Worm (Caenorhabditis elegans) whole organism, mixed stage, embryonic: ENCODE measurements around the gene clec-144.

Source experiments
- M03D4.4 ChIP-seq: sonication (generic microtip); optimal IDR thresholded peaks from 2 replicates; lab custom pipeline; 2017; ENCODE audit warnings: mild to moderate bottlenecking, missing genetic modification characterization, missing compliant biosample characterization
- bed-3 ChIP-seq: fragments of 200-800 bp; sonication (Bioruptor generic); optimal IDR thresholded peaks from 3 replicates; lab custom pipeline; 2018; ENCODE audit warnings: mild to moderate bottlenecking, missing genetic modification characterization, moderate library complexity, missing compliant biosample characterization
- blmp-1 ChIP-seq: fragments of 150-350 bp; optimal IDR thresholded peaks from 2 replicates; lab custom pipeline; 2014; ENCODE audit warnings: missing biosample characterization, missing genetic modification characterization
- ceh-39 ChIP-seq: fragments of 150-350 bp; optimal IDR thresholded peaks from 2 replicates; lab custom pipeline; 2014; ENCODE audit warnings: missing biosample characterization, missing genetic modification characterization
- ceh-43 ChIP-seq: fragments of 200-800 bp; sonication (Bioruptor generic); optimal IDR thresholded peaks from 2 replicates; lab custom pipeline; 2018; ENCODE audit warnings: mild to moderate bottlenecking, missing genetic modification characterization, moderate library complexity, missing compliant biosample characterization
- ceh-83 ChIP-seq: fragments of 200-800 bp; sonication (Bioruptor generic); optimal IDR thresholded peaks from 2 replicates; lab custom pipeline; 2018; ENCODE audit warnings: mild to moderate bottlenecking, missing genetic modification characterization, missing compliant biosample characterization
- ces-1 ChIP-seq: fragments of 150-350 bp; optimal IDR thresholded peaks from 2 replicates; lab custom pipeline; 2014; ENCODE audit warnings: missing biosample characterization, missing genetic modification reagents, missing genetic modification characterization
- drap-1 ChIP-seq: fragments of 200-800 bp; sonication (Bioruptor generic); optimal IDR thresholded peaks from 3 replicates; lab custom pipeline; 2018; ENCODE audit warnings: mild to moderate bottlenecking, missing genetic modification characterization, missing compliant biosample characterization
- elt-1 ChIP-seq: sonication (generic microtip); optimal IDR thresholded peaks from 2 replicates; lab custom pipeline; 2017; ENCODE audit warnings: missing genetic modification characterization, mild to moderate bottlenecking, missing compliant biosample characterization, antibody characterized with exemption, moderate library complexity, borderline replicate concordance; ENCODE audit not compliant: insufficient read depth
- flh-1 ChIP-seq: fragments of 200-800 bp; sonication (Bioruptor generic); optimal IDR thresholded peaks from 2 replicates; lab custom pipeline; 2018; ENCODE audit warnings: mild to moderate bottlenecking, missing genetic modification characterization, moderate library complexity, missing compliant biosample characterization
- ham-2 ChIP-seq: fragments of 200-800 bp; sonication (Bioruptor generic); optimal IDR thresholded peaks from 2 replicates; lab custom pipeline; 2018; ENCODE audit warnings: mild to moderate bottlenecking, missing genetic modification characterization, missing compliant biosample characterization
- hlh-1 ChIP-seq: fragments of 150-350 bp; optimal IDR thresholded peaks from 2 replicates; lab custom pipeline; 2014; ENCODE audit warnings: missing biosample characterization, missing genetic modification reagents, missing genetic modification characterization
- lin-13 ChIP-seq: fragments of 150-350 bp; optimal IDR thresholded peaks from 2 replicates; lab custom pipeline; 2014; ENCODE audit warnings: missing biosample characterization, missing genetic modification characterization
- lin-32 ChIP-seq: fragments of 200-800 bp; sonication (Bioruptor generic); optimal IDR thresholded peaks from 2 replicates; lab custom pipeline; 2018; ENCODE audit warnings: mild to moderate bottlenecking, missing genetic modification characterization, missing compliant biosample characterization
- lsy-2 ChIP-seq: fragments of 150-350 bp; optimal IDR thresholded peaks from 2 replicates; lab custom pipeline; 2014; ENCODE audit warnings: missing biosample characterization, missing genetic modification characterization
- mab-5 ChIP-seq: fragments of 150-350 bp; optimal IDR thresholded peaks from 2 replicates; lab custom pipeline; 2014; ENCODE audit warnings: missing biosample characterization, missing genetic modification characterization
- mep-1 ChIP-seq: fragments of 150-350 bp; optimal IDR thresholded peaks from 2 replicates; lab custom pipeline; 2017; ENCODE audit warnings: missing biosample characterization, missing genetic modification reagents, missing genetic modification characterization, inconsistent platforms
- mls-2 ChIP-seq: sonication (generic microtip); optimal IDR thresholded peaks from 2 replicates; lab custom pipeline; 2016; ENCODE audit warnings: mild to moderate bottlenecking, missing genetic modification characterization, moderate library complexity, missing compliant biosample characterization
- nhr-12 ChIP-seq: fragments of 150-350 bp; optimal IDR thresholded peaks from 2 replicates; lab custom pipeline; 2014; ENCODE audit warnings: missing biosample characterization, missing genetic modification characterization
- nhr-237 ChIP-seq: fragments of 150-350 bp; optimal IDR thresholded peaks from 2 replicates; lab custom pipeline; 2014; ENCODE audit warnings: missing biosample characterization, missing genetic modification characterization
- nhr-28 ChIP-seq: fragments of 150-350 bp; optimal IDR thresholded peaks from 2 replicates; lab custom pipeline; 2014; ENCODE audit warnings: missing biosample characterization, missing genetic modification characterization
- nhr-76 ChIP-seq: sonication (generic microtip); optimal IDR thresholded peaks from 2 replicates; lab custom pipeline; 2017; ENCODE audit warnings: missing biosample characterization, missing genetic modification characterization
- pha-4 ChIP-seq: fragments of 150-350 bp; optimal IDR thresholded peaks from 2 replicates; lab custom pipeline; 2018; ENCODE audit warnings: missing biosample characterization, missing genetic modification reagents, missing genetic modification characterization
- sem-2 ChIP-seq: fragments of 200-800 bp; sonication (Bioruptor generic); optimal IDR thresholded peaks from 2 replicates; lab custom pipeline; 2018; ENCODE audit warnings: mild to moderate bottlenecking, missing genetic modification characterization, missing compliant biosample characterization
- sptf-1 ChIP-seq: sonication (generic microtip); optimal IDR thresholded peaks from 2 replicates; lab custom pipeline; 2017; ENCODE audit warnings: mild to moderate bottlenecking, missing genetic modification characterization, moderate library complexity, missing compliant biosample characterization
- tbx-8 ChIP-seq: fragments of 200-800 bp; sonication (Bioruptor generic); optimal IDR thresholded peaks from 2 replicates; lab custom pipeline; 2018; ENCODE audit warnings: mild to moderate bottlenecking, missing genetic modification characterization, moderate library complexity, missing compliant biosample characterization
- unc-120 ChIP-seq: sonication (generic microtip); optimal IDR thresholded peaks from 2 replicates; lab custom pipeline; 2017; ENCODE audit warnings: missing genetic modification characterization, missing compliant biosample characterization; ENCODE audit not compliant: poor library complexity, severe bottlenecking
- unc-62 ChIP-seq: fragments of 150-350 bp; optimal IDR thresholded peaks from 2 replicates; lab custom pipeline; 2014; ENCODE audit warnings: missing biosample characterization, missing genetic modification reagents, missing genetic modification characterization
- zip-8 ChIP-seq: fragments of 150-350 bp; optimal IDR thresholded peaks from 2 replicates; lab custom pipeline; 2014; ENCODE audit warnings: missing biosample characterization, missing genetic modification characterization
- ztf-11 ChIP-seq: fragments of 150-350 bp; optimal IDR thresholded peaks from 2 replicates; lab custom pipeline; 2014; ENCODE audit warnings: missing biosample characterization, missing genetic modification characterization

clec-144 gene

DNA sequence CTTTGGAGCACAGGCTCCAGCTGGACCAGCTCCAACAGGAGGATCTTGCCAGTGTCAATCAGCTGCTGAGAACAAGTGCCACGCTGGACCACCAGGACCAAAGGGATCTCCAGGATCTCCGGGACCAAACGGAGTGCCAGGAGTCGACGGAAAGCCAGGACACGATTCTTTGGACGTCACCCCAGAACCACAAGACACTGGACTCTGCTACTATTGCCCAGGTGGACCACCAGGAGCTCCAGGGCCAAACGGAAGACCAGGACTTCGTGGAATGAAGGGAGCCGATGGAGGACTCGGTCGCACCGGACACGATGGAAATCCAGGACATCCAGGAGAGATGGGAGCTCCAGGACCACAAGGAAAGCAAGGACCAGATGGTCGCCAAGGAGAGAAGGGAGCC lies 36.5 kb upstream of the clec-144 start:
- no peak for TF ChIP-seq tbx-8 (GFP tag; lab: Kevin White, UChicago)

DNA sequence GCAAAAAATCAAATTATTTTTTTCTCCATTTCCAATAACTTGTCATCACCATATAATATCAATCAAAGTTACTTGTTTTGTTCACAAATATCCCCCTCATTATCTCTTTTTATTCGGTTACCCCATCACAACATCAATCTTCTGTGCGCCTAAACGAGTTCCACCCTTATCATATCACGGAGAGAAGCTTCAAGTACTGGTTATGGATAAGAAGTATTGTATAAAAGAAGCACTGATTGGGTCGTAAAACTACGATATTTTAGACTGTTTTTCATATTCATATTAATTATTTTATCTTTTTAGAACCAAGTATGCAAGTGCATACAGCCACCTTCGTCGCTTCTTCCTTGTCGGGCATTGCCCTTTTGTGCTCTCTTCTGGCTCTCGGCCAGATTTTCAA lies 35.9 kb upstream of the clec-144 start, which contains the start of gene col-84:
TSS of gene col-84 (plus strand) at position 301 of the 400 bp plus-strand sequence.
- no peak for TF ChIP-seq ceh-83 (GFP tag; lab: Kevin White, UChicago)
- no peak for TF ChIP-seq lin-13 (tag; lab: Kevin White, UChicago)
- no peak for TF ChIP-seq blmp-1
- no peak for TF ChIP-seq nhr-76 (tag; lab: Kevin White, UChicago)
- no peak for TF ChIP-seq drap-1 (GFP tag; lab: Kevin White, UChicago)
- no peak for TF ChIP-seq sptf-1 (tag; lab: Kevin White, UChicago)
- no peak for TF ChIP-seq elt-1
- TF ChIP-seq mab-5 (tag; lab: Kevin White, UChicago): no peak
- no peak for TF ChIP-seq hlh-1 (tag; lab: Kevin White, UChicago)
- TF ChIP-seq bed-3 (GFP tag; lab: Kevin White, UChicago): no peak
- TF ChIP-seq flh-1 (GFP tag; lab: Kevin White, UChicago): no peak
- TF ChIP-seq pha-4: no peak
- TF ChIP-seq ztf-11 (tag; lab: Kevin White, UChicago): no peak
- TF ChIP-seq M03D4.4 (tag; lab: Kevin White, UChicago): no peak
- TF ChIP-seq mls-2 (tag; lab: Kevin White, UChicago): no peak
- TF ChIP-seq ceh-43 (GFP tag; lab: Kevin White, UChicago): no peak
- TF ChIP-seq nhr-237 (tag; lab: Kevin White, UChicago): no peak
- no peak for TF ChIP-seq ham-2
- no peak for TF ChIP-seq lin-32

DNA sequence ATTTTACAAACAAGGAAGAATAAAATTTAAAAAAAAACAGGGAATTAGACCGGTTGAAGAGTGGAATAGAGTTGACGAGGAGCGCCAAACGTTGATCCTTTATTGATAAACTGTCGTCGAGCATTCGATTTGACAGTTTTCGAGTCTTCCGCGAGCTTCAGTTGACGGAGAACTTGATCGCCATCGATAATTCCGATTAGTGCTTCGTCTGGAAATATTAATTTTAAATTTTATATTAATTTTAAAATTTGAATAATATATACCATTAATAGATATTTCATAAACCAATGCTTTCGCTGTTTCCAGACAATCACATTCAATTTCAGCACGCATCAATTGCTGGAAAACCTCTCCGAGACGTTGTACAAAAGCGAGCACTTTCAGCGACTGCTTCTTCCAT lies 33.3 kb upstream of the clec-144 start, which contains the start of gene K12D12.4:
TSS of gene K12D12.4 (minus strand) at position 101 of the 400 bp plus-strand sequence.
- no peak for TF ChIP-seq ceh-43 (GFP tag; lab: Kevin White, UChicago)
- no peak for TF ChIP-seq ceh-39 (tag; lab: Kevin White, UChicago)
- TF ChIP-seq ztf-11 (tag; lab: Kevin White, UChicago): no peak
- TF ChIP-seq blmp-1: no peak
- TF ChIP-seq zip-8: no peak
- TF ChIP-seq lin-32: no peak
- TF ChIP-seq unc-120: no peak

DNA sequence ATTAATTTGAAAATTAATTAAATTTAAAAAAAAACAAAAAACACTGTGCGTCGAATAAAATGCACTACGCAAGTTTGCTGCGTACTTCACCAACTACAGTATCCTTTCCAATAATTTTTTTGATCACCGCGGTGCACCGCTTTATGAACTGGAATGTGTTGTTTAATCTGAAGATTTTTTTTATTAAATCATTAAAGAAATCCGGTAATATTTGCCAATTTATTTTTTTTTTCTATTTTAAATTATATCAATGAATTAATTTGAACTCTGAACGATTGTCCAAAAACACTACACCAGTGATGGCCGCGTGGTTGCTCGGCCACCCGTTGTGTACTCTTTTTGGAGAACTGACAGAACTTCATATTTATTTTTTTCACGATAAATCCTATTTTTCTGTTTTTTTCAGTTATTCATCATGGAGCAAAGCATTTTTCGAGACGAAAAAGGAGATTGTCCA lies 28.3 kb upstream of the clec-144 start, which contains the start of gene K12D12.5:
TSS of gene K12D12.5 (plus strand) at position 407 of the 457 bp plus-strand sequence.
- TF ChIP-seq ceh-43 (GFP tag; lab: Kevin White, UChicago) (no peak), sptf-1 (tag; lab: Kevin White, UChicago) (no peak), nhr-76 (tag; lab: Kevin White, UChicago) (no peak), nhr-12 (tag; lab: Kevin White, UChicago) (no peak), mep-1 (tag; lab: Kevin White, UChicago) (no peak), unc-62 (no peak), zip-8 (no peak), pha-4 (no peak), blmp-1 (no peak), lsy-2 (tag; lab: Kevin White, UChicago) (no peak), unc-120 (no peak), bed-3 (GFP tag; lab: Kevin White, UChicago) (no peak), nhr-237 (tag; lab: Kevin White, UChicago) (no peak), sem-2 (GFP tag; lab: Kevin White, UChicago) (no peak)

DNA sequence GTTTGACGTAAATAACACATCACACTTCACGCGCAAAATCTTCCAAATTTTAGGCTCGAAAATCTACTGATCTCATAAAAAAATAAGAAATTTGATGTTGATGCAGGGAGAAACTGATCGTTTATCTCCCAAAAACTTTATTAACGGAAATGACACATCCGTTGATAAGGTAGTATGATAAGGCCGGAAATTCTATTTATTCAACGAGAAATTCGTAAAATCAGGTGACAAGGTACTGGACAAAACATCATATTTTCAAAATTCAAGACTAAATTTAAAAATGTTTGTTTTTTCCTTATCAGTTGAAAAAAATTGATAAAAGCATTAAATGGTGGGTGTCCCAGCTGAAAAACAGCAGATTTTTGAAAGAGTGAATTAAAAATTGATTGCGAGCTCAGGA lies 27.5 kb upstream of the clec-144 start:
- no peak for TF ChIP-seq unc-120
- TF ChIP-seq pha-4: no peak
- TF ChIP-seq bed-3 (GFP tag; lab: Kevin White, UChicago): no peak
- TF ChIP-seq ces-1 (GFP tag; lab: Kevin White, UChicago): no peak
- TF ChIP-seq lin-32: no peak
- TF ChIP-seq nhr-28 (tag; lab: Kevin White, UChicago): no peak
- TF ChIP-seq ceh-39 (tag; lab: Kevin White, UChicago): no peak
- no peak for TF ChIP-seq ham-2
- no peak for TF ChIP-seq tbx-8 (GFP tag; lab: Kevin White, UChicago)
- TF ChIP-seq flh-1 (GFP tag; lab: Kevin White, UChicago): no peak
- TF ChIP-seq, all 35 proteins: peak for 0
